Worm (Caenorhabditis elegans): ENCODE measurements around the gene T07E3.3.

DNA sequence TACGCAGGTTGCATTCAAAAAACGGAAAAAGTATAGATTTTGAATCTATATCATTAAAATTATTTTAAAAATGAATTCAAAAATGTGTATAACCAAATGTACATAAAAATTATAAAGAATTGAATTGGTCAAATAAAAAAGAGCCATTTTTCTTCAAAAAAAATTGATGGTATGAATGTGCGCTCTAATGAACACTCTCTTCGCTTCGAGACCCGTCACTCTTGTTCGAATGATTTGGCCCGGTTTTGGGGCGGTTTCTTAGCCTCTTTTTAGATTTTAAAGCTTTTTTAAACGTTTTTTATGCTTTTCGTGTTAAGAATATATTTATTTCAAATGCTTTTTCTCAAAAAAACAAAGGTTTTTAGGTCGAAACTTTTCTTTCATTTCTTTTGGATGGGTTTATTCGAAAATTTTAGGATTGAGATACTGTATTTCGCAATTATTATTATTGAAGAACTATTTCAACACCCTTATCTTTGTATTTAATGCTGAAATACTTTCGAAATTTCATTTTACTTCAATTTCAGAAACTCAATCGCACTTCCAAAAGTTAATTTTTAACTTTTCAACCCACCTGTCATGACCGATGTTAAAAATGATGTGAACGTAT, 26.0 kb downstream of the T07E3.3 start, which contains the start of gene inf-1:
- TF ChIP-seq nhr-77 (tag; optimal IDR thresholded peaks at IDR 0.05): no peak
- TF ChIP-seq nhr-67 (tag; optimal IDR thresholded peaks at IDR 0.05): no peak
- no peak for TF ChIP-seq lsy-12 (tag; optimal IDR thresholded peaks at IDR 0.05)
- TF ChIP-seq nhr-28 (tag; optimal IDR thresholded peaks at IDR 0.05): no peak
- no peak for TF ChIP-seq nhr-43 (tag; optimal IDR thresholded peaks at IDR 0.05; ENCODE audit: poor library complexity, severe bottlenecking)
- no peak for TF ChIP-seq fos-1 (tag; optimal IDR thresholded peaks at IDR 0.05)
